Worm (Caenorhabditis elegans) whole organism, mixed stage, embryonic: Measurements from ENCODE around the gene col-169.

Source experiments
- M03D4.4 ChIP-seq: sonication (generic microtip); optimal IDR thresholded peaks from 2 replicates; lab custom pipeline; 2017; ENCODE audit warnings: mild to moderate bottlenecking, missing genetic modification characterization, missing compliant biosample characterization
- bed-3 ChIP-seq: fragments of 200-800 bp; sonication (Bioruptor generic); optimal IDR thresholded peaks from 3 replicates; lab custom pipeline; 2018; ENCODE audit warnings: mild to moderate bottlenecking, missing genetic modification characterization, moderate library complexity, missing compliant biosample characterization
- ceh-39 ChIP-seq: fragments of 150-350 bp; optimal IDR thresholded peaks from 2 replicates; lab custom pipeline; 2014; ENCODE audit warnings: missing biosample characterization, missing genetic modification characterization
- ceh-43 ChIP-seq: fragments of 200-800 bp; sonication (Bioruptor generic); optimal IDR thresholded peaks from 2 replicates; lab custom pipeline; 2018; ENCODE audit warnings: mild to moderate bottlenecking, missing genetic modification characterization, moderate library complexity, missing compliant biosample characterization
- ceh-83 ChIP-seq: fragments of 200-800 bp; sonication (Bioruptor generic); optimal IDR thresholded peaks from 2 replicates; lab custom pipeline; 2018; ENCODE audit warnings: mild to moderate bottlenecking, missing genetic modification characterization, missing compliant biosample characterization
- ces-1 ChIP-seq: fragments of 150-350 bp; optimal IDR thresholded peaks from 2 replicates; lab custom pipeline; 2014; ENCODE audit warnings: missing biosample characterization, missing genetic modification reagents, missing genetic modification characterization
- cnd-1 ChIP-seq: fragments of 200-800 bp; sonication (Bioruptor generic); optimal IDR thresholded peaks from 2 replicates; lab custom pipeline; 2018; ENCODE audit warnings: mild to moderate bottlenecking, missing genetic modification characterization, missing compliant biosample characterization
- drap-1 ChIP-seq: fragments of 200-800 bp; sonication (Bioruptor generic); optimal IDR thresholded peaks from 3 replicates; lab custom pipeline; 2018; ENCODE audit warnings: mild to moderate bottlenecking, missing genetic modification characterization, missing compliant biosample characterization
- elt-1 ChIP-seq: sonication (generic microtip); optimal IDR thresholded peaks from 2 replicates; lab custom pipeline; 2017; ENCODE audit warnings: missing genetic modification characterization, mild to moderate bottlenecking, missing compliant biosample characterization, antibody characterized with exemption, moderate library complexity, borderline replicate concordance; ENCODE audit not compliant: insufficient read depth
- elt-3 ChIP-seq: fragments of 150-350 bp; optimal IDR thresholded peaks from 2 replicates; lab custom pipeline; 2014; ENCODE audit warnings: missing biosample characterization, missing genetic modification characterization
- ham-2 ChIP-seq: fragments of 200-800 bp; sonication (Bioruptor generic); optimal IDR thresholded peaks from 2 replicates; lab custom pipeline; 2018; ENCODE audit warnings: mild to moderate bottlenecking, missing genetic modification characterization, missing compliant biosample characterization
- hlh-1 ChIP-seq: fragments of 150-350 bp; optimal IDR thresholded peaks from 2 replicates; lab custom pipeline; 2014; ENCODE audit warnings: missing biosample characterization, missing genetic modification reagents, missing genetic modification characterization
- lin-32 ChIP-seq: fragments of 200-800 bp; sonication (Bioruptor generic); optimal IDR thresholded peaks from 2 replicates; lab custom pipeline; 2018; ENCODE audit warnings: mild to moderate bottlenecking, missing genetic modification characterization, missing compliant biosample characterization
- lsy-2 ChIP-seq: fragments of 150-350 bp; optimal IDR thresholded peaks from 2 replicates; lab custom pipeline; 2014; ENCODE audit warnings: missing biosample characterization, missing genetic modification characterization
- mab-5 ChIP-seq: fragments of 150-350 bp; optimal IDR thresholded peaks from 2 replicates; lab custom pipeline; 2014; ENCODE audit warnings: missing biosample characterization, missing genetic modification characterization
- mls-2 ChIP-seq: sonication (generic microtip); optimal IDR thresholded peaks from 2 replicates; lab custom pipeline; 2016; ENCODE audit warnings: mild to moderate bottlenecking, missing genetic modification characterization, moderate library complexity, missing compliant biosample characterization
- nhr-2 ChIP-seq: fragments of 150-350 bp; optimal IDR thresholded peaks from 2 replicates; lab custom pipeline; 2014; ENCODE audit warnings: missing biosample characterization, missing genetic modification characterization
- nhr-237 ChIP-seq: fragments of 150-350 bp; optimal IDR thresholded peaks from 2 replicates; lab custom pipeline; 2014; ENCODE audit warnings: missing biosample characterization, missing genetic modification characterization
- nhr-28 ChIP-seq: fragments of 150-350 bp; optimal IDR thresholded peaks from 2 replicates; lab custom pipeline; 2014; ENCODE audit warnings: missing biosample characterization, missing genetic modification characterization
- nhr-76 ChIP-seq: sonication (generic microtip); optimal IDR thresholded peaks from 2 replicates; lab custom pipeline; 2017; ENCODE audit warnings: missing biosample characterization, missing genetic modification characterization
- pha-4 ChIP-seq: fragments of 150-350 bp; optimal IDR thresholded peaks from 2 replicates; lab custom pipeline; 2018; ENCODE audit warnings: missing biosample characterization, missing genetic modification reagents, missing genetic modification characterization
- snpc-4 ChIP-seq: fragments of 150-350 bp; optimal IDR thresholded peaks from 2 replicates; lab custom pipeline; 2014; ENCODE audit warnings: missing biosample characterization, missing genetic modification characterization
- sptf-1 ChIP-seq: sonication (generic microtip); optimal IDR thresholded peaks from 2 replicates; lab custom pipeline; 2017; ENCODE audit warnings: mild to moderate bottlenecking, missing genetic modification characterization, moderate library complexity, missing compliant biosample characterization
- tbx-8 ChIP-seq: fragments of 200-800 bp; sonication (Bioruptor generic); optimal IDR thresholded peaks from 2 replicates; lab custom pipeline; 2018; ENCODE audit warnings: mild to moderate bottlenecking, missing genetic modification characterization, moderate library complexity, missing compliant biosample characterization
- unc-120 ChIP-seq: sonication (generic microtip); optimal IDR thresholded peaks from 2 replicates; lab custom pipeline; 2017; ENCODE audit warnings: missing genetic modification characterization, missing compliant biosample characterization; ENCODE audit not compliant: poor library complexity, severe bottlenecking
- unc-39 ChIP-seq: fragments of 150-350 bp; optimal IDR thresholded peaks from 2 replicates; lab custom pipeline; 2014; ENCODE audit warnings: missing biosample characterization, missing genetic modification characterization
- unc-62 ChIP-seq: fragments of 150-350 bp; optimal IDR thresholded peaks from 2 replicates; lab custom pipeline; 2014; ENCODE audit warnings: missing biosample characterization, missing genetic modification reagents, missing genetic modification characterization
- ztf-11 ChIP-seq: fragments of 150-350 bp; optimal IDR thresholded peaks from 2 replicates; lab custom pipeline; 2014; ENCODE audit warnings: missing biosample characterization, missing genetic modification characterization

col-169 gene

DNA sequence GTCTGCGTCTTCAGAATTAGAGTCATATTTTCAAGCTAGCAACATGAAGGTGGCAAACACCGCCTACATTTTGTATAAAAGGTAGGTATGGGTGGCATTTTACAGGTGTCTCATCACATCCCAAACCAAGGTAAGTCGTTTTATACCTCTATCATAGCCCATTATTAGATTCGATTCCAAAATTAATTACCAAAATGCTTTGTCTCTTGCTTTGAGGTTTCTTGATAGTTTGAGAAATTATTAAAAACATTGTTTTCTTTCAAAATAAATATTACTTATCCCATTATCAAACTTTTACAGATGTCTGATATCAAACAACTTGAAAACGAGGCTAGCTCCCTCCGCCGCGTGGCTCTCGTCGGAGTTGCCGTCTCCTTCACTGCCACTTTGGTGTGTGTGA is 2.9 kb upstream of the col-169 start, which contains the start of gene col-168:
TSS of gene col-168 (plus strand) at position 301 of the 400 bp plus-strand sequence.
- TF ChIP-seq ham-2 (GFP tag; lab: Kevin White, UChicago) (no peak), unc-120 (tag; lab: Kevin White, UChicago) (no peak), sptf-1 (no peak), ces-1 (GFP tag; lab: Kevin White, UChicago) (no peak), ceh-83 (GFP tag; lab: Kevin White, UChicago) (no peak), nhr-76 (tag; lab: Kevin White, UChicago) (no peak), lin-32 (no peak), elt-3 (tag; lab: Kevin White, UChicago) (no peak), lsy-2 (no peak), nhr-28 (tag; lab: Kevin White, UChicago) (no peak), mls-2 (tag; lab: Kevin White, UChicago) (no peak), pha-4 (tag; lab: Kevin White, UChicago) (no peak)

DNA sequence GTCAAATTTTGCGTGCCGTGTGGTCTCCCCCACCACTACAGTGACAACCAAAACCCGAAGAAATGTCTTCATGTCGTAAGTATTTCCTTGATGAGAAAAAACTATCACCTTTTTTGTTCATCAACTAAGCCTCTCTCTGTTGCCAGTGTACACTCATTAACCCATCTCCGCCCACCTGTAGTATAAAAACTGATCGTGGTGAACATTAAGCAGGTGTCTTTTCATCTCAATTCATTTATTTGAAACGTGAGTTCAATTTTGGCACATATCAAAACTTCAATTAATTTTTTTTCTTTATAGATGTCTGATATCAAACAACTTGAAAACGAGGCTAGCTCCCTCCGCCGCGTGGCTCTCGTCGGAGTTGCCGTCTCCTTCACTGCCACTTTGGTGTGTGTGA is 2.4 kb downstream of the col-169 start, which contains the start of gene col-170:
TSS of gene col-170 (plus strand) at position 301 of the 400 bp plus-strand sequence.
- TF ChIP-seq nhr-76 (tag; lab: Kevin White, UChicago) (no peak), unc-62 (no peak), ztf-11 (no peak), nhr-28 (tag; lab: Kevin White, UChicago) (no peak), nhr-237 (tag; lab: Kevin White, UChicago) (no peak)

DNA sequence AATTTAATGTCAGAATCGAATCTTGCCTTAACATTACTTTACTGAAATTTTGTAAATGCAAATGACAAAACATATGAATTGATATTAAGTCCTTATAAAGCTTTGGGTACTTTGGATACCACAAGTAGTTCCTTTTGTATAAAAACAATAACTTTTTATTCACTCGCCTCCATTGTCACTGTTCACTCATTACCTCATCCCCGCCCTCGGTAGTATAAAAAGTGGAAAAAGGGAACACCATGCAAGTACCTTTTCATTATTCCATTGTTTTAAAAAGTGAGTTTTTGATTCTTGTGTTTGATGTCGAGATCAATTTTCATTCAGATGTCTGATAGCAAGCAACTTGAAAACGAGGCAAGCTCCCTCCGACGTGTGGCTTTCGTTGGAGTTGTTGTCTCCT is 5.0 kb downstream of the col-169 start, which contains the start of gene col-171:
TSS of gene col-171 (plus strand) at position 301 of the 400 bp plus-strand sequence.
- no peak for TF ChIP-seq nhr-237 (tag; lab: Kevin White, UChicago)
- TF ChIP-seq unc-120 (tag; lab: Kevin White, UChicago) = no peak
- TF ChIP-seq bed-3 (GFP tag; lab: Kevin White, UChicago) = no peak
- TF ChIP-seq ceh-43 = no peak
- no peak for TF ChIP-seq ces-1 (GFP tag; lab: Kevin White, UChicago)
- no peak for TF ChIP-seq mls-2 (tag; lab: Kevin White, UChicago)
- TF ChIP-seq sptf-1 = no peak
- TF ChIP-seq pha-4 (tag; lab: Kevin White, UChicago) = no peak
- no peak for TF ChIP-seq ham-2 (GFP tag; lab: Kevin White, UChicago)
- TF ChIP-seq lsy-2 = no peak
- TF ChIP-seq elt-1 (tag; lab: Kevin White, UChicago) = no peak

DNA sequence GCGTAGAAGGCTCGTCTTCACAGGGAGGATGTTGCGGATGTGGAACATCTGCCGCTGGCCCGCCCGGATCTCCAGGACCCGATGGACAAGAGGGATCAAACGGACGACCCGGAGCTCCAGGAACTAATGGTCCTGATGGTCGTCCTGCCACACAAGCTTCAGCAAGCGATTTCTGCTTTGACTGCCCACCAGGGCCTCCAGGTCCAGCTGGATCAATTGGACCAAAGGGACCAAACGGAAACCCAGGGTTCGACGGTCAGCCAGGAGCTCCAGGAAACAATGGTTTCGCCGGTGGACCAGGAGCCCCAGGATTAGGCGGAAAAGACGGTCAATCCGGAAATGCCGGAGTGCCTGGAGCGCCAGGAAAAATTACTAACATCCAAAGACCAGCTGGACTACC is 5.6 kb downstream of the col-169 start:
- no peak for TF ChIP-seq mab-5 (tag; lab: Kevin White, UChicago)
- no peak for TF ChIP-seq snpc-4 (tag; lab: Kevin White, UChicago)
- TF ChIP-seq pha-4 (tag; lab: Kevin White, UChicago) = no peak
- no peak for TF ChIP-seq bed-3 (GFP tag; lab: Kevin White, UChicago)
- TF ChIP-seq nhr-76 (tag; lab: Kevin White, UChicago) = no peak
- no peak for TF ChIP-seq cnd-1 (tag; lab: Kevin White, UChicago)
- no peak for TF ChIP-seq sptf-1
- TF ChIP-seq unc-62 = no peak
- TF ChIP-seq nhr-2 (tag; lab: Kevin White, UChicago) = no peak
- no peak for TF ChIP-seq ceh-83 (GFP tag; lab: Kevin White, UChicago)
- no peak for TF ChIP-seq elt-1 (tag; lab: Kevin White, UChicago)
- no peak for TF ChIP-seq drap-1 (GFP tag; lab: Kevin White, UChicago)
- TF ChIP-seq nhr-28 (tag; lab: Kevin White, UChicago) = no peak
- no peak for TF ChIP-seq mls-2 (tag; lab: Kevin White, UChicago)
- TF ChIP-seq ham-2 (GFP tag; lab: Kevin White, UChicago) = no peak
- no peak for TF ChIP-seq tbx-8 (GFP tag; lab: Kevin White, UChicago)
- TF ChIP-seq nhr-237 (tag; lab: Kevin White, UChicago) = no peak
- TF ChIP-seq lsy-2 = no peak

DNA sequence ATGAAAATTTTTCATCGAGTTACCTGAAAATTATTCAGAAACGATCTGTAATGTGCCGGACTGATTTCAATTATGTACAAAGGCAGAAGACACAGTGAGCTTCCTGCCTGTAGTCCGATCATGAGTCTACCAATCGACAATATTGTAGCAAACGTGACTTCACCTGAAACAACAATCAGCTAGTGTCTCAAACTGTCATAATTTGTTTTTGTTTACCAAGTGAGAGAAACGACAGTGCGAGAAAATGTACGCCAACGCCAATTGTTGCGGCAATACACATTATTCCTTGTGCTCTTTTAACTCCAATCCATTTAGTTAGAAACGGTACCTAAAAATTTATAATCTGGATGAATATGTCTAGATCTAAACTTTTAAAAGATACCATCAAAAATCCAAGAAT is 8.4 kb downstream of the col-169 start:
- no peak for TF ChIP-seq ceh-39 (tag; lab: Kevin White, UChicago)
- no peak for TF ChIP-seq M03D4.4 (tag; lab: Kevin White, UChicago)
- no peak for TF ChIP-seq drap-1 (GFP tag; lab: Kevin White, UChicago)
- no peak for TF ChIP-seq nhr-28 (tag; lab: Kevin White, UChicago)
- no peak for TF ChIP-seq lin-32
- no peak for TF ChIP-seq unc-39
- no peak for TF ChIP-seq hlh-1 (tag; lab: Kevin White, UChicago)
- TF ChIP-seq unc-62 = no peak
